Worm (Caenorhabditis elegans) whole organism, L2 larva: ENCODE data around the gene H21P03.10.
A peak's percentile ranks its signal among the peaks of the same experiment; 100 is the strongest.

ENCODE experiments used
- C34F6.9 ChIP-seq: fragments of 150-350 bp; optimal IDR thresholded peaks from 2 replicates; lab custom pipeline; 2014; ENCODE audit warnings: missing biosample characterization, missing genetic modification characterization
- F13H6.1 ChIP-seq: sonication (generic microtip); optimal IDR thresholded peaks from 2 replicates; lab custom pipeline; 2016; ENCODE audit warnings: missing genetic modification characterization, missing compliant biosample characterization
- R02D3.7 ChIP-seq: fragments of 150-350 bp; optimal IDR thresholded peaks from 2 replicates; lab custom pipeline; 2014; ENCODE audit warnings: missing biosample characterization, missing genetic modification characterization
- Y55F3AM.14 ChIP-seq: fragments of 200-800 bp; sonication (Bioruptor generic); optimal IDR thresholded peaks from 2 replicates; lab custom pipeline; 2018; ENCODE audit warnings: mild to moderate bottlenecking, missing genetic modification characterization, missing compliant biosample characterization
- ZK546.5 ChIP-seq: sonication (generic microtip); optimal IDR thresholded peaks from 2 replicates; lab custom pipeline; 2017; ENCODE audit warnings: missing biosample characterization, missing genetic modification characterization
- alr-1 ChIP-seq: fragments of 150-350 bp; optimal IDR thresholded peaks from 2 replicates; lab custom pipeline; 2014; ENCODE audit warnings: missing biosample characterization, missing genetic modification characterization
- aly-2 ChIP-seq: fragments of 150-350 bp; optimal IDR thresholded peaks from 2 replicates; lab custom pipeline; 2014; ENCODE audit warnings: missing biosample characterization, missing genetic modification characterization
- ama-1 ChIP-seq: fragments of 150-350 bp; optimal IDR thresholded peaks from 2 replicates; lab custom pipeline; 2018; ENCODE audit warnings: inconsistent platforms
- blmp-1 ChIP-seq: sonication (generic microtip); optimal IDR thresholded peaks from 2 replicates; lab custom pipeline; 2017; ENCODE audit warnings: missing genetic modification characterization, mild to moderate bottlenecking, missing compliant biosample characterization, antibody characterized with exemption, moderate library complexity; ENCODE audit not compliant: insufficient read depth
- ceh-16 ChIP-seq: fragments of 150-350 bp; optimal IDR thresholded peaks from 2 replicates; lab custom pipeline; 2014; ENCODE audit warnings: missing biosample characterization, missing genetic modification characterization
- ceh-82 ChIP-seq: fragments of 150-350 bp; optimal IDR thresholded peaks from 2 replicates; lab custom pipeline; 2014; ENCODE audit warnings: missing biosample characterization, missing genetic modification characterization
- crh-2 ChIP-seq: sonication (generic microtip); optimal IDR thresholded peaks from 2 replicates; lab custom pipeline; 2017; ENCODE audit warnings: missing biosample characterization, missing genetic modification characterization
- dmd-4 ChIP-seq: sonication (generic microtip); optimal IDR thresholded peaks from 2 replicates; lab custom pipeline; 2017; ENCODE audit warnings: missing biosample characterization, missing genetic modification characterization
- egl-27 ChIP-seq: sonication (generic microtip); optimal IDR thresholded peaks from 3 replicates; lab custom pipeline; 2017; ENCODE audit warnings: missing biosample characterization, missing genetic modification reagents, missing genetic modification characterization
- elt-1 ChIP-seq: fragments of 150-350 bp; optimal IDR thresholded peaks from 2 replicates; lab custom pipeline; 2014; ENCODE audit warnings: missing biosample characterization, missing genetic modification characterization
- elt-3 ChIP-seq: sonication (generic microtip); optimal IDR thresholded peaks from 2 replicates; lab custom pipeline; 2017; ENCODE audit warnings: missing biosample characterization, missing genetic modification characterization
- fos-1 ChIP-seq: fragments of 150-350 bp; optimal IDR thresholded peaks from 2 replicates; lab custom pipeline; 2014; ENCODE audit warnings: missing biosample characterization, missing genetic modification characterization
- gmeb-1 ChIP-seq: fragments of 150-350 bp; optimal IDR thresholded peaks from 2 replicates; lab custom pipeline; 2014; ENCODE audit warnings: missing biosample characterization, missing genetic modification characterization
- lin-11 ChIP-seq: fragments of 150-350 bp; sonication (generic microtip); optimal IDR thresholded peaks from 2 replicates; lab custom pipeline; 2014; ENCODE audit warnings: missing biosample characterization, missing genetic modification characterization, inconsistent platforms, mixed read lengths
- lin-13 ChIP-seq: fragments of 150-350 bp; optimal IDR thresholded peaks from 2 replicates; lab custom pipeline; 2014; ENCODE audit warnings: missing biosample characterization, missing genetic modification reagents, missing genetic modification characterization
- lin-39 ChIP-seq: fragments of 150-350 bp; optimal IDR thresholded peaks from 2 replicates; lab custom pipeline; 2014; ENCODE audit warnings: missing biosample characterization, missing genetic modification reagents, missing genetic modification characterization
- lsy-2 ChIP-seq, 2 experiments: fragments of 150-350 bp in 1 of 2; sonication (generic microtip) in 1 of 2; optimal IDR thresholded peaks; 2 replicates each; lab custom pipeline; 2014 to 2017; ENCODE audit warnings: missing biosample characterization in 2 of 2, missing genetic modification characterization in 2 of 2
- mab-5 ChIP-seq: fragments of 150-350 bp; optimal IDR thresholded peaks from 2 replicates; lab custom pipeline; 2014; ENCODE audit warnings: missing biosample characterization, missing genetic modification characterization
- mbf-1 ChIP-seq: sonication (generic microtip); optimal IDR thresholded peaks from 2 replicates; lab custom pipeline; 2017; ENCODE audit warnings: missing biosample characterization, missing genetic modification characterization
- mdl-1 ChIP-seq, 2 experiments: fragments of 150-350 bp in 1 of 2; sonication (generic microtip) in 1 of 2; optimal IDR thresholded peaks; 2 replicates each; lab custom pipeline; 2017; ENCODE audit warnings: missing biosample characterization in 2 of 2, missing genetic modification characterization in 2 of 2
- nhr-10 ChIP-seq: sonication (generic microtip); optimal IDR thresholded peaks from 2 replicates; lab custom pipeline; 2017; ENCODE audit warnings: missing biosample characterization, missing genetic modification characterization
- nhr-11 ChIP-seq: fragments of 150-350 bp; optimal IDR thresholded peaks from 2 replicates; lab custom pipeline; 2014; ENCODE audit warnings: missing biosample characterization, missing genetic modification characterization
- nhr-12 ChIP-seq: fragments of 150-350 bp; optimal IDR thresholded peaks from 2 replicates; lab custom pipeline; 2014; ENCODE audit warnings: missing biosample characterization, missing genetic modification characterization
- nhr-129 ChIP-seq: fragments of 150-350 bp; optimal IDR thresholded peaks from 2 replicates; lab custom pipeline; 2014; ENCODE audit warnings: missing biosample characterization, missing genetic modification characterization
- nhr-21 ChIP-seq: fragments of 150-350 bp; optimal IDR thresholded peaks from 2 replicates; lab custom pipeline; 2014; ENCODE audit warnings: missing biosample characterization, missing genetic modification characterization
- nhr-23 ChIP-seq: fragments of 150-350 bp; optimal IDR thresholded peaks from 2 replicates; lab custom pipeline; 2014; ENCODE audit warnings: missing biosample characterization, missing genetic modification reagents, missing genetic modification characterization
- nhr-237 ChIP-seq: fragments of 150-350 bp; optimal IDR thresholded peaks from 2 replicates; lab custom pipeline; 2014; ENCODE audit warnings: missing biosample characterization, missing genetic modification characterization
- nhr-25 ChIP-seq: fragments of 150-350 bp; sonication (generic microtip); optimal IDR thresholded peaks from 3 replicates; lab custom pipeline; 2014; ENCODE audit warnings: missing biosample characterization, missing genetic modification characterization
- nhr-6 ChIP-seq: fragments of 150-350 bp; optimal IDR thresholded peaks from 2 replicates; lab custom pipeline; 2014; ENCODE audit warnings: missing biosample characterization, missing genetic modification characterization
- nhr-77 ChIP-seq: fragments of 150-350 bp; optimal IDR thresholded peaks from 2 replicates; lab custom pipeline; 2014; ENCODE audit warnings: missing biosample characterization, missing genetic modification characterization
- peb-1 ChIP-seq: fragments of 150-350 bp; optimal IDR thresholded peaks from 2 replicates; lab custom pipeline; 2014; ENCODE audit warnings: missing biosample characterization, missing genetic modification characterization
- sem-4 ChIP-seq: fragments of 150-350 bp; optimal IDR thresholded peaks from 2 replicates; lab custom pipeline; 2014; ENCODE audit warnings: missing biosample characterization, missing genetic modification reagents, missing genetic modification characterization
- skn-1 ChIP-seq: sonication (generic microtip); optimal IDR thresholded peaks from 2 replicates; lab custom pipeline; 2017; ENCODE audit warnings: missing biosample characterization, missing genetic modification characterization
- sma-3 ChIP-seq: sonication (generic microtip); optimal IDR thresholded peaks from 2 replicates; lab custom pipeline; 2016; ENCODE audit warnings: missing genetic modification reagents, missing genetic modification characterization, missing compliant biosample characterization
- sma-9 ChIP-seq, 2 experiments: fragments of 150-350 bp in 1 of 2; sonication (generic microtip) in 1 of 2; optimal IDR thresholded peaks; 2 replicates each; lab custom pipeline; 2014 to 2016; ENCODE audit warnings: missing genetic modification characterization in 2 of 2, mild to moderate bottlenecking in 1 of 2, missing biosample characterization in 1 of 2, missing compliant biosample characterization in 1 of 2, missing genetic modification reagents in 1 of 2, moderate library complexity in 1 of 2
- snpc-4 ChIP-seq: fragments of 150-350 bp; optimal IDR thresholded peaks from 2 replicates; lab custom pipeline; 2014; ENCODE audit warnings: missing biosample characterization, missing genetic modification characterization
- unc-39 ChIP-seq: fragments of 150-350 bp; optimal IDR thresholded peaks from 2 replicates; lab custom pipeline; 2014; ENCODE audit warnings: missing biosample characterization, missing genetic modification characterization
- unc-55 ChIP-seq: fragments of 150-350 bp; sonication (generic microtip); optimal IDR thresholded peaks from 3 replicates; lab custom pipeline; 2014; ENCODE audit warnings: missing biosample characterization, missing genetic modification reagents, missing genetic modification characterization
- unc-62 ChIP-seq: fragments of 150-350 bp; optimal IDR thresholded peaks from 2 replicates; lab custom pipeline; 2014; ENCODE audit warnings: missing biosample characterization, missing genetic modification reagents, missing genetic modification characterization
- zag-1 ChIP-seq: fragments of 150-350 bp; optimal IDR thresholded peaks from 2 replicates; lab custom pipeline; 2014; ENCODE audit warnings: missing biosample characterization, missing genetic modification characterization
- ztf-1 ChIP-seq: fragments of 200-800 bp; sonication (Bioruptor generic); conservative IDR thresholded peaks from 2 replicates; pipeline ENCODE4 v1.3.6; 2022; ENCODE audit warnings: missing genetic modification characterization, missing compliant biosample characterization
- ztf-11 ChIP-seq: sonication (generic microtip); optimal IDR thresholded peaks from 2 replicates; lab custom pipeline; 2017; ENCODE audit warnings: missing biosample characterization, missing genetic modification characterization
- ztf-4 ChIP-seq: fragments of 150-350 bp; optimal IDR thresholded peaks from 2 replicates; lab custom pipeline; 2014; ENCODE audit warnings: missing biosample characterization, missing genetic modification characterization

H21P03.10 gene

DNA sequence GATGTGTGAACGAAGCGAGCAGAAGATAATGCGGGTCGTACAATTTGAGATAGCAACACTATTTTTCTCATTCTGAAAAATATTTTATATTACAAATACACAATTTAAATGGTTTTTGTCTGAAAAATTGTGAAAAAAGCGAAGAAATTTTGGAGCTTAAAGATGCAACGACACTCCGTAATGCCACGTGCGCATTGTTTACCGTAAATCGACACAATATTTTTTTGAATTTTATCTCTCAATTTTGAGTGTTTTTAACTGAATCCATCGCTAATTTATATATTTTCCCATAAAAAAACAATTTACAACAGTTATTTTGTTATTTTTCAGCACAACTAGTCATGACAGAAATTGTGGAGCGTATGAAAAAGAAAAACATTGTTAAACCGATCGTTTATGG, 20.4 kb downstream of the H21P03.10 start, which contains the start of the genes M04B2.4 and gfl-1 (continued):
- TF ChIP-seq nhr-6 (tag; lab: Kevin White, UChicago): no peak
- no peak for TF ChIP-seq nhr-77 (tag; lab: Kevin White, UChicago)
- TF ChIP-seq ZK546.5: no peak
- TF ChIP-seq unc-39: no peak
- no peak for TF ChIP-seq Y55F3AM.14 (GFP tag; lab: Kevin White, UChicago)
- TF ChIP-seq F13H6.1: no peak

DNA sequence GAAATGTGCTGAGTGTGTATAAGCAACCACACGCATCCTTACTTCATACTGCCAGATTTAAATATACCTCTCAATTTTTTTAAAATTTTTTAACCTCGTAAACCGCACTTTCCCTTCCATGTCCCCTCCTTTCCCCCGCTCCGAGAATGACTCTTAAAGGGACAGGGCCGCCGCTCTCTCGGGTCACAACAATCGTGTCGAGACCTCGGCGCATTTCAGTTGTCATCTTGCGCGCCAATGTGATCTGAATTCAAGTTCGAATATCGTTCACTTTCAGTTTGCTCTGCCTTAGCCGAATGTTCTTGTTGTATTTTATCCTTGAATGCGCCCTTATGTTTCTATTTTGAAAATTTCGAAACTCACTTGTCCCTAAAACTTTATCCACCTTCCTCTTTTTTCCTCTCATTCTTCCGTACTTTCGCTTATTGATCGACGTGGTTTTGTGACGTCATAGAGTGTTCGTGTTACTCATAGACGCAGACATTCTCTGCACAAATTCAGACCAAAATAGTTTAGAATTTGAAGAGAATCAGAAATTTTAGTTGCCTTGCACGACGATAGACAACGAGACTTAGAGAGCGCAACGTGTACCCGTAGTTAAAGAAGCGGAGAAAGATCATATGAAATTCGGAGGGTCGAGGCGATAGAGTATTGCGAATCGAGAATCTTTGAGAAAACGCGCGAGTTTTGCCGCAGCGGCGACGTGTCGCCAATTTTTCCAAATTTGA, 21.9 kb downstream of the H21P03.10 start:
- TF ChIP-seq sma-9 (GFP tag; optimal IDR thresholded peaks at IDR 0.05; lab: Kevin White, UChicago): peak; percentile 83
- TF ChIP-seq sma-9 (tag; optimal IDR thresholded peaks at IDR 0.05; lab: Kevin White, UChicago): no peak
- no peak for TF ChIP-seq elt-3 (tag; lab: Kevin White, UChicago)
- no peak for TF ChIP-seq mbf-1 (tag; lab: Kevin White, UChicago)
- TF ChIP-seq lin-13 (GFP tag; lab: Kevin White, UChicago): peak; percentile 46
- TF ChIP-seq Y55F3AM.14 (GFP tag; lab: Kevin White, UChicago): no peak
- TF ChIP-seq nhr-12 (tag; lab: Kevin White, UChicago): no peak
- no peak for TF ChIP-seq snpc-4 (tag; lab: Kevin White, UChicago)
- no peak for TF ChIP-seq skn-1 (tag; lab: Kevin White, UChicago)
- TF ChIP-seq dmd-4 (tag; lab: Kevin White, UChicago): no peak
- TF ChIP-seq ztf-11 (tag; lab: Kevin White, UChicago): no peak
- TF ChIP-seq nhr-25: peak; percentile 68
- peak; percentile 47 to 84 for TF ChIP-seq lsy-2 (tag; optimal IDR thresholded peaks at IDR 0.05; lab: Kevin White, UChicago)
- peak; percentile 65 for TF ChIP-seq egl-27 (tag; lab: Kevin White, UChicago)
- TF ChIP-seq sma-3 (GFP tag; lab: Kevin White, UChicago): peak; percentile 56
- TF ChIP-seq mdl-1 (tag; optimal IDR thresholded peaks at IDR 0.05; lab: Kevin White, UChicago): peak in 1 of 2 experiments; percentile 10
- TF ChIP-seq ceh-16 (tag; lab: Kevin White, UChicago): no peak
- no peak for TF ChIP-seq lin-39 (tag; lab: Kevin White, UChicago)
- TF ChIP-seq ama-1 (lab: Kevin White, UChicago): peak; percentile 83
- no peak for TF ChIP-seq lin-11
- TF ChIP-seq nhr-11 (tag; lab: Kevin White, UChicago): no peak
- peak; percentile 65 for TF ChIP-seq gmeb-1 (tag; lab: Kevin White, UChicago)
- TF ChIP-seq nhr-77 (tag; lab: Kevin White, UChicago): peak; percentile 41
- no peak for TF ChIP-seq ztf-1 (GFP tag; lab: Robert Waterston, UW)
- no peak for TF ChIP-seq aly-2 (tag; lab: Kevin White, UChicago)
- no peak for TF ChIP-seq unc-39
- peak; percentile 78 for TF ChIP-seq sem-4
- TF ChIP-seq nhr-10 (tag; lab: Kevin White, UChicago): no peak
- TF ChIP-seq unc-55: peak; percentile 82
- TF ChIP-seq F13H6.1: peak; percentile 81
- peak; percentile 21 for TF ChIP-seq ceh-82 (tag; lab: Kevin White, UChicago)
- TF ChIP-seq zag-1: peak; percentile 21
- peak; percentile 63 for TF ChIP-seq fos-1
- TF ChIP-seq blmp-1 (tag; lab: Kevin White, UChicago): peak; percentile 81
- TF ChIP-seq nhr-129 (tag; lab: Kevin White, UChicago): peak; percentile 76
- TF ChIP-seq ztf-4 (tag; lab: Kevin White, UChicago): peak; percentile 78
- peak; percentile 65 for TF ChIP-seq nhr-21 (tag; lab: Kevin White, UChicago)
- TF ChIP-seq nhr-6 (tag; lab: Kevin White, UChicago): peak; percentile 60
- no peak for TF ChIP-seq nhr-237 (tag; lab: Kevin White, UChicago)
- peak; percentile 97 for TF ChIP-seq crh-2 (tag; lab: Kevin White, UChicago)
- no peak for TF ChIP-seq ZK546.5
- TF ChIP-seq unc-62 (GFP tag; lab: Kevin White, UChicago): no peak
- TF ChIP-seq peb-1 (tag; lab: Kevin White, UChicago): no peak
- peak; percentile 88 for TF ChIP-seq C34F6.9
- TF ChIP-seq alr-1: no peak
- no peak for TF ChIP-seq elt-1 (tag; lab: Kevin White, UChicago)
- peak; percentile 2 for TF ChIP-seq mab-5
- TF ChIP-seq nhr-23 (tag; lab: Kevin White, UChicago): no peak
- TF ChIP-seq R02D3.7 (tag; lab: Kevin White, UChicago): no peak
